Worm (Caenorhabditis elegans): ENCODE measurements around the gene sre-14.

Gene sre-14

DNA sequence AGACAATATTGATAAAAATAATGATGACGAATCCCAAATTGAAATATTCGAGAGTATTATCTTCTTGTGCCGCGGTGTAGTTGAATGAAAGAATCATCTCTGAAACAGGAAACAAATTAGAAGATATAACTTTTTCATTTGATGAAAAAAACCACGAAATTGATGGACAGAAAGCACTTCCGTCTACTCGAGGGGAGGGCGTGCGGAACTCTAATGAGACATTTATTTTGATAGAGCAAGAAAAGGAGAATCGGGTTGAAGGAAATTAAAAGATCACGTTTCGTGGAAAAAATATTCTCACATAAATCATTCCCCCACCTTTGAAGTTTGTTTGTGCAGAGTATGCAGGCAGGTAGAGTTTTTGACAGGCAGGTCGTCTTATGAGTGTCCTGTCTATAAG, at the start of gene sre-14:
Gene sre-14 (minus strand): TSS at position 101 of the 400 bp plus-strand sequence.
- TF ChIP-seq hmg-4 (GFP tag; optimal IDR thresholded peaks at IDR 0.05) (no peak), pes-1 (GFP tag; IDR thresholded peaks at IDR 0.05) (no peak), ama-1 (optimal IDR thresholded peaks at IDR 0.05) (no peak), tbx-11 (GFP tag; IDR thresholded peaks at IDR 0.05) (no peak), scrt-1 (GFP tag; IDR thresholded peaks at IDR 0.05) (no peak), ceh-13 (GFP tag; optimal IDR thresholded peaks at IDR 0.05) (no peak), sea-1 (GFP tag; conservative IDR thresholded peaks at IDR 0.05) (no peak), aly-1 (tag; optimal IDR thresholded peaks at IDR 0.05) (no peak), hnd-1 (tag; optimal IDR thresholded peaks at IDR 0.05) (no peak), ets-7 (tag; optimal IDR thresholded peaks at IDR 0.05) (no peak), ceh-36 (tag; optimal IDR thresholded peaks at IDR 0.05) (no peak), flt-1 (GFP tag; IDR thresholded peaks at IDR 0.05) (no peak), hmbx-1 (tag; optimal IDR thresholded peaks at IDR 0.05) (no peak), tbx-37 (GFP tag; conservative IDR thresholded peaks at IDR 0.05) (no peak)

ce11 chrIV:12307720-12308119, 46.5 kb upstream of the sre-14 start, which contains the start of gene oac-57:
oac-57 (minus strand) TSS chrIV:12307820.
- no peak for TF ChIP-seq B0310.2 (tag; optimal IDR thresholded peaks at IDR 0.05)
- TF ChIP-seq F13C5.2 (tag; optimal IDR thresholded peaks at IDR 0.05) = no peak
- no peak for TF ChIP-seq ets-7 (tag; optimal IDR thresholded peaks at IDR 0.05)
- TF ChIP-seq tbx-37 (GFP tag; conservative IDR thresholded peaks at IDR 0.05) = no peak
- TF ChIP-seq ceh-36 (tag; optimal IDR thresholded peaks at IDR 0.05) = no peak
- no peak for TF ChIP-seq tra-4 (tag; optimal IDR thresholded peaks at IDR 0.05)
- TF ChIP-seq hmbx-1 (tag; optimal IDR thresholded peaks at IDR 0.05) = no peak
- TF ChIP-seq ama-1 (optimal IDR thresholded peaks at IDR 0.05) = no peak
- TF ChIP-seq sea-1 (GFP tag; conservative IDR thresholded peaks at IDR 0.05) = no peak
- TF ChIP-seq hnd-1 (tag; optimal IDR thresholded peaks at IDR 0.05) = no peak
- no peak for TF ChIP-seq tbx-11 (GFP tag; IDR thresholded peaks at IDR 0.05)
- no peak for TF ChIP-seq hmg-4 (GFP tag; optimal IDR thresholded peaks at IDR 0.05)
- no peak for TF ChIP-seq scrt-1 (GFP tag; IDR thresholded peaks at IDR 0.05)
- TF ChIP-seq ceh-13 (GFP tag; optimal IDR thresholded peaks at IDR 0.05) = no peak
- no peak for TF ChIP-seq aly-1 (tag; optimal IDR thresholded peaks at IDR 0.05)
- no peak for TF ChIP-seq flt-1 (GFP tag; IDR thresholded peaks at IDR 0.05)
- TF ChIP-seq pes-1 (GFP tag; IDR thresholded peaks at IDR 0.05) = no peak

ce11 chrIV:12305956-12306355, 44.7 kb upstream of the sre-14 start:
- TF ChIP-seq ceh-13 (GFP tag; optimal IDR thresholded peaks at IDR 0.05) (no peak), B0310.2 (tag; optimal IDR thresholded peaks at IDR 0.05) (no peak), hmbx-1 (tag; optimal IDR thresholded peaks at IDR 0.05) (no peak), pes-1 (GFP tag; IDR thresholded peaks at IDR 0.05) (no peak), flt-1 (GFP tag; IDR thresholded peaks at IDR 0.05) (no peak), ama-1 (optimal IDR thresholded peaks at IDR 0.05) (no peak), scrt-1 (GFP tag; IDR thresholded peaks at IDR 0.05) (no peak), hmg-4 (GFP tag; optimal IDR thresholded peaks at IDR 0.05) (no peak), ceh-36 (tag; optimal IDR thresholded peaks at IDR 0.05) (no peak), sea-1 (GFP tag; conservative IDR thresholded peaks at IDR 0.05) (no peak), tra-4 (tag; optimal IDR thresholded peaks at IDR 0.05) (no peak), hnd-1 (tag; optimal IDR thresholded peaks at IDR 0.05) (no peak), tbx-37 (GFP tag; conservative IDR thresholded peaks at IDR 0.05) (no peak), tbx-11 (GFP tag; IDR thresholded peaks at IDR 0.05) (no peak), aly-1 (tag; optimal IDR thresholded peaks at IDR 0.05) (no peak), ets-7 (tag; optimal IDR thresholded peaks at IDR 0.05) (no peak), F13C5.2 (tag; optimal IDR thresholded peaks at IDR 0.05) (no peak)

- TF ChIP-seq pes-1 (GFP tag; IDR thresholded peaks at IDR 0.05) (no peak), hmbx-1 (tag; optimal IDR thresholded peaks at IDR 0.05) (no peak), sea-1 (GFP tag; conservative IDR thresholded peaks at IDR 0.05) (no peak), aly-1 (tag; optimal IDR thresholded peaks at IDR 0.05) (no peak), tbx-11 (GFP tag; IDR thresholded peaks at IDR 0.05) (no peak), flt-1 (GFP tag; IDR thresholded peaks at IDR 0.05) (no peak), ceh-36 (tag; optimal IDR thresholded peaks at IDR 0.05) (no peak), ets-7 (tag; optimal IDR thresholded peaks at IDR 0.05) (no peak), scrt-1 (GFP tag; IDR thresholded peaks at IDR 0.05) (no peak), tra-4 (tag; optimal IDR thresholded peaks at IDR 0.05) (no peak), ceh-13 (GFP tag; optimal IDR thresholded peaks at IDR 0.05) (no peak), F13C5.2 (tag; optimal IDR thresholded peaks at IDR 0.05) (no peak), tbx-37 (GFP tag; conservative IDR thresholded peaks at IDR 0.05) (no peak), ama-1 (optimal IDR thresholded peaks at IDR 0.05) (no peak), hnd-1 (tag; optimal IDR thresholded peaks at IDR 0.05) (no peak), B0310.2 (tag; optimal IDR thresholded peaks at IDR 0.05) (no peak), hmg-4 (GFP tag; optimal IDR thresholded peaks at IDR 0.05) (no peak)
These were observed 43.5 kb upstream of the sre-14 start for ce11 chrIV:12304750-12305149.

ce11 chrIV:12302885-12303284, 41.6 kb upstream of the sre-14 start:
- TF ChIP-seq ets-7 (tag; optimal IDR thresholded peaks at IDR 0.05) (no peak), ceh-13 (GFP tag; optimal IDR thresholded peaks at IDR 0.05) (no peak), aly-1 (tag; optimal IDR thresholded peaks at IDR 0.05) (no peak), hmbx-1 (tag; optimal IDR thresholded peaks at IDR 0.05) (no peak), ama-1 (optimal IDR thresholded peaks at IDR 0.05) (no peak), B0310.2 (tag; optimal IDR thresholded peaks at IDR 0.05) (no peak), scrt-1 (GFP tag; IDR thresholded peaks at IDR 0.05) (no peak), ceh-36 (tag; optimal IDR thresholded peaks at IDR 0.05) (no peak), flt-1 (GFP tag; IDR thresholded peaks at IDR 0.05) (no peak), sea-1 (GFP tag; conservative IDR thresholded peaks at IDR 0.05) (no peak), tbx-37 (GFP tag; conservative IDR thresholded peaks at IDR 0.05) (no peak), tra-4 (tag; optimal IDR thresholded peaks at IDR 0.05) (no peak), F13C5.2 (tag; optimal IDR thresholded peaks at IDR 0.05) (no peak), hnd-1 (tag; optimal IDR thresholded peaks at IDR 0.05) (no peak), tbx-11 (GFP tag; IDR thresholded peaks at IDR 0.05) (no peak)

ce11 chrIV:12301161-12301560, 39.9 kb upstream of the sre-14 start, which contains the start of gene oac-59:
oac-59 (minus strand) TSS chrIV:12301261.
- no peak for TF ChIP-seq F13C5.2 (tag; optimal IDR thresholded peaks at IDR 0.05)
- no peak for TF ChIP-seq ama-1 (optimal IDR thresholded peaks at IDR 0.05)
- TF ChIP-seq hmbx-1 (tag; optimal IDR thresholded peaks at IDR 0.05) = no peak
- TF ChIP-seq tbx-11 (GFP tag; IDR thresholded peaks at IDR 0.05) = no peak
- no peak for TF ChIP-seq aly-1 (tag; optimal IDR thresholded peaks at IDR 0.05)
- no peak for TF ChIP-seq sea-1 (GFP tag; conservative IDR thresholded peaks at IDR 0.05)
- no peak for TF ChIP-seq hnd-1 (tag; optimal IDR thresholded peaks at IDR 0.05)
- no peak for TF ChIP-seq B0310.2 (tag; optimal IDR thresholded peaks at IDR 0.05)
- no peak for TF ChIP-seq ceh-36 (tag; optimal IDR thresholded peaks at IDR 0.05)
- TF ChIP-seq scrt-1 (GFP tag; IDR thresholded peaks at IDR 0.05) = no peak
- no peak for TF ChIP-seq hmg-4 (GFP tag; optimal IDR thresholded peaks at IDR 0.05)
- no peak for TF ChIP-seq ceh-13 (GFP tag; optimal IDR thresholded peaks at IDR 0.05)

Data from whole organism, early embryonic.